Worm (Caenorhabditis elegans) whole organism, L2 larva: Measurements from ENCODE around the gene ule-3.

ENCODE experiments used
- ama-1 ChIP-seq: fragments of 150-350 bp; optimal IDR thresholded peaks from 2 replicates; lab custom pipeline; 2018; ENCODE audit warnings: inconsistent platforms
- ceh-82 ChIP-seq: fragments of 150-350 bp; optimal IDR thresholded peaks from 2 replicates; lab custom pipeline; 2014; ENCODE audit warnings: missing biosample characterization, missing genetic modification characterization
- elt-3 ChIP-seq: sonication (generic microtip); optimal IDR thresholded peaks from 2 replicates; lab custom pipeline; 2017; ENCODE audit warnings: missing biosample characterization, missing genetic modification characterization
- mbf-1 ChIP-seq: sonication (generic microtip); optimal IDR thresholded peaks from 2 replicates; lab custom pipeline; 2017; ENCODE audit warnings: missing biosample characterization, missing genetic modification characterization
- nhr-11 ChIP-seq: fragments of 150-350 bp; optimal IDR thresholded peaks from 2 replicates; lab custom pipeline; 2014; ENCODE audit warnings: missing biosample characterization, missing genetic modification characterization
- nhr-6 ChIP-seq: fragments of 150-350 bp; optimal IDR thresholded peaks from 2 replicates; lab custom pipeline; 2014; ENCODE audit warnings: missing biosample characterization, missing genetic modification characterization
- skn-1 ChIP-seq: sonication (generic microtip); optimal IDR thresholded peaks from 2 replicates; lab custom pipeline; 2017; ENCODE audit warnings: missing biosample characterization, missing genetic modification characterization
- unc-62 ChIP-seq: fragments of 150-350 bp; optimal IDR thresholded peaks from 2 replicates; lab custom pipeline; 2014; ENCODE audit warnings: missing biosample characterization, missing genetic modification reagents, missing genetic modification characterization
- ztf-4 ChIP-seq: fragments of 150-350 bp; optimal IDR thresholded peaks from 2 replicates; lab custom pipeline; 2014; ENCODE audit warnings: missing biosample characterization, missing genetic modification characterization

DNA sequence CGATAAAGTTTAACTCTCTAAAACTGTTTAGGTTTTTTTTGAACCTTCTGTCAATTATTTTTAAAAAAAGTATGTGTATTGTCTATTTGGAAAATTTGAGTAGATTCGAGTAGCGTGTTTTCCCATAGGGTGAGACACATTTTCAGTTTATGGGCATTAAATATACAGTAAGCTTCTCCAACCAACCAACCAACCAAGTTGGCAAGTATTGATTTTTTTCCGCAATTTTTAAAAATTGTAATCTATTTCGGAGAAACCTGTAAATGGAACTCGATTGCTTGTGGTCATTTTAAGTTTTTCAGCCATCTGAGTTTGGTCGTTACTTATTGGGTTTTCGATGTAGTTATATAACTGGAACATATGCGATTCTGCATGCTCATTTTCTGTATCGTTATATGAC is 48.6 kb upstream of the ule-3 start, which contains the start of gene srj-21:
- TF ChIP-seq unc-62 (GFP tag; lab: Kevin White, UChicago): no peak
- TF ChIP-seq ztf-4 (tag; lab: Kevin White, UChicago): no peak
- TF ChIP-seq nhr-6 (tag; lab: Kevin White, UChicago): no peak
- no peak for TF ChIP-seq skn-1 (tag; lab: Kevin White, UChicago)
- TF ChIP-seq ceh-82 (tag; lab: Kevin White, UChicago): no peak
- TF ChIP-seq nhr-11: no peak
- no peak for TF ChIP-seq mbf-1
- TF ChIP-seq elt-3 (tag; lab: Kevin White, UChicago): no peak
- no peak for TF ChIP-seq ama-1 (lab: Kevin White, UChicago)
